Fruit fly (Drosophila melanogaster) whole organism, wandering third instar larva: ENCODE measurements around the gene Ost48.

ENCODE experiments used
- CG9705 ChIP-seq: fragments of 200-800 bp; sonication (Bioruptor generic); optimal IDR thresholded peaks from 2 replicates; lab custom pipeline; 2018; ENCODE audit warnings: missing biosample characterization, mild to moderate bottlenecking, missing genetic modification characterization
- Dfd ChIP-seq: fragments of >200 bp; optimal IDR thresholded peaks from 2 replicates; lab custom pipeline; 2017; ENCODE audit warnings: missing biosample characterization, missing genetic modification characterization
- Sp1 ChIP-seq: fragments of 200-800 bp; sonication (Bioruptor generic); optimal IDR thresholded peaks from 3 replicates; lab custom pipeline; 2019; ENCODE audit warnings: missing biosample characterization, mild to moderate bottlenecking, missing genetic modification characterization, moderate library complexity
- jim ChIP-seq: fragments of 175-275, 200-325 bp; sonication (Bioruptor generic); optimal IDR thresholded peaks from 2 replicates; lab custom pipeline; 2016; ENCODE audit warnings: missing biosample characterization, mild to moderate bottlenecking, missing genetic modification characterization
- rgr ChIP-seq: fragments of 200-800 bp; sonication (Bioruptor generic); optimal IDR thresholded peaks from 3 replicates; lab custom pipeline; 2016; ENCODE audit warnings: missing biosample characterization, mild to moderate bottlenecking, missing genetic modification characterization
- sage ChIP-seq: fragments of 200-800 bp; sonication (Bioruptor generic); optimal IDR thresholded peaks from 2 replicates; lab custom pipeline; 2016; ENCODE audit warnings: missing biosample characterization, mild to moderate bottlenecking, missing genetic modification characterization
- sv ChIP-seq: fragments of 200-800 bp; sonication (Bioruptor generic); optimal IDR thresholded peaks from 3 replicates; lab custom pipeline; 2016; ENCODE audit warnings: missing biosample characterization, missing genetic modification characterization

dm6 chrX:9127264-9128011, 30.9 kb downstream of the Ost48 start:
- TF ChIP-seq CG9705 (GFP tag; lab: Kevin White, UChicago) (no peak), sage (GFP tag; lab: Kevin White, UChicago) (no peak), Sp1 (GFP tag; lab: Kevin White, UChicago) (no peak), rgr (no peak), jim (GFP tag; lab: Kevin White, UChicago) (no peak), Dfd (GFP tag; lab: Kevin White, UChicago) (no peak), sv (no peak)
